Fruit fly (Drosophila melanogaster) whole organism, wandering third instar larva: ENCODE measurements around the gene robl62A.

Experiments
- Abd-B ChIP-seq: fragments of >200 bp; optimal IDR thresholded peaks from 2 replicates; lab custom pipeline; 2017; ENCODE audit warnings: missing biosample characterization, missing genetic modification characterization
- Dfd ChIP-seq: fragments of >200 bp; optimal IDR thresholded peaks from 2 replicates; lab custom pipeline; 2017; ENCODE audit warnings: missing biosample characterization, missing genetic modification characterization
- Hr78 ChIP-seq: fragments of >200 bp; optimal IDR thresholded peaks from 2 replicates; lab custom pipeline; 2017; ENCODE audit warnings: missing biosample characterization, missing genetic modification characterization
- Myc ChIP-seq: fragments of >200 bp; optimal IDR thresholded peaks from 2 replicates; lab custom pipeline; 2017
- br ChIP-seq: fragments of 200-800 bp; sonication (Bioruptor generic); optimal IDR thresholded peaks from 2 replicates; lab custom pipeline; 2016; ENCODE audit warnings: missing biosample characterization, missing genetic modification characterization
- dl ChIP-seq, 2 experiments: fragments of 175-275, 200-275 bp in 1 of 2; fragments of 200-275 bp in 1 of 2; sonication (Bioruptor generic); optimal IDR thresholded peaks; lab custom pipeline; 2018; ENCODE audit warnings: mild to moderate bottlenecking in 2 of 2, missing biosample characterization in 2 of 2, missing genetic modification characterization in 2 of 2, moderate library complexity in 2 of 2; ENCODE audit not compliant: partially characterized antibody in 2 of 2, insufficient read depth in 1 of 2
- dsf ChIP-seq: sonication (Bioruptor generic); optimal IDR thresholded peaks from 2 replicates; lab custom pipeline; 2016; ENCODE audit warnings: missing biosample characterization, missing genetic modification characterization, borderline replicate concordance
- foxo ChIP-seq, 2 experiments: fragments of 200-800 bp; sonication (Bioruptor generic); optimal IDR thresholded peaks; 2 replicates in 1 of 2; 3 replicates in 1 of 2; lab custom pipeline; 2016 to 2017; ENCODE audit warnings: missing biosample characterization in 2 of 2, missing genetic modification characterization in 2 of 2
- jim ChIP-seq: fragments of 175-275, 200-325 bp; sonication (Bioruptor generic); optimal IDR thresholded peaks from 2 replicates; lab custom pipeline; 2016; ENCODE audit warnings: missing biosample characterization, mild to moderate bottlenecking, missing genetic modification characterization
- psq ChIP-seq: fragments of 200-800 bp; sonication (Bioruptor generic); optimal IDR thresholded peaks from 3 replicates; lab custom pipeline; 2017; ENCODE audit warnings: missing biosample characterization, mild to moderate bottlenecking, missing genetic modification characterization, moderate library complexity
- sv ChIP-seq: fragments of 200-800 bp; sonication (Bioruptor generic); optimal IDR thresholded peaks from 3 replicates; lab custom pipeline; 2016; ENCODE audit warnings: missing biosample characterization, missing genetic modification characterization
- usp ChIP-seq: fragments of >200 bp; optimal IDR thresholded peaks from 2 replicates; lab custom pipeline; 2017; ENCODE audit warnings: missing biosample characterization, missing genetic modification characterization
- woc ChIP-seq: sonication (Bioruptor generic); optimal IDR thresholded peaks from 2 replicates; lab custom pipeline; 2016; ENCODE audit warnings: missing biosample characterization, mild to moderate bottlenecking, missing genetic modification characterization

dm6 chr3L:1431489-1432053 lies 45.8 kb upstream of the robl62A start:
- TF ChIP-seq usp (no peak), psq (no peak), Abd-B (GFP tag; lab: Kevin White, UChicago) (no peak), Myc (lab: Kevin White, UChicago) (no peak), dsf (no peak), foxo (GFP tag; optimal IDR thresholded peaks at IDR 0.05; lab: Kevin White, UChicago) (no peak), br (GFP tag; lab: Kevin White, UChicago) (no peak), Hr78 (no peak), jim (GFP tag; lab: Kevin White, UChicago) (no peak), Dfd (GFP tag; lab: Kevin White, UChicago) (no peak), sv (GFP tag; lab: Kevin White, UChicago) (no peak), woc (GFP tag; lab: Kevin White, UChicago) (no peak), dl (GFP tag; optimal IDR thresholded peaks at IDR 0.05; lab: Kevin White, UChicago; ENCODE audit: insufficient read depth in 1 of 2, partially characterized antibody in 2 of 2) (no peak)
